Worm (Caenorhabditis elegans) whole organism, late embryonic: ENCODE measurements around the gene npp-18.

Experiments
- C38D4.7 ChIP-seq: fragments of 200-800 bp; sonication (Bioruptor generic); optimal IDR thresholded peaks from 2 replicates; lab custom pipeline; 2018; ENCODE audit warnings: mild to moderate bottlenecking, missing genetic modification characterization, moderate library complexity, missing compliant biosample characterization
- F13H6.1 ChIP-seq: sonication (generic microtip); optimal IDR thresholded peaks from 2 replicates; lab custom pipeline; 2016; ENCODE audit warnings: missing genetic modification characterization, missing compliant biosample characterization
- K02D7.2 ChIP-seq: sonication (generic microtip); optimal IDR thresholded peaks from 2 replicates; lab custom pipeline; 2017; ENCODE audit warnings: mild to moderate bottlenecking, missing genetic modification characterization, missing compliant biosample characterization
- K09A11.1 ChIP-seq: sonication (generic microtip); optimal IDR thresholded peaks from 2 replicates; lab custom pipeline; 2017; ENCODE audit warnings: antibody characterized with exemption, mild to moderate bottlenecking, missing genetic modification characterization, missing compliant biosample characterization; ENCODE audit not compliant: insufficient read depth
- T23F11.4 ChIP-seq: fragments of 200-800 bp; sonication (Bioruptor generic); optimal IDR thresholded peaks from 2 replicates; lab custom pipeline; 2018; ENCODE audit warnings: mild to moderate bottlenecking, missing genetic modification characterization, missing compliant biosample characterization
- ahr-1 ChIP-seq: sonication (generic microtip); optimal IDR thresholded peaks from 2 replicates; lab custom pipeline; 2016; ENCODE audit warnings: missing genetic modification characterization, missing compliant biosample characterization
- ceh-14 ChIP-seq: sonication (generic microtip); optimal IDR thresholded peaks from 2 replicates; lab custom pipeline; 2016; ENCODE audit warnings: missing genotype, missing genetic modification characterization, missing compliant biosample characterization
- ceh-2 ChIP-seq: sonication (generic microtip); optimal IDR thresholded peaks from 2 replicates; lab custom pipeline; 2016; ENCODE audit warnings: missing genotype, missing genetic modification characterization, missing compliant biosample characterization
- ceh-22 ChIP-seq: sonication (generic microtip); optimal IDR thresholded peaks from 2 replicates; lab custom pipeline; 2017; ENCODE audit warnings: missing biosample characterization, missing genetic modification characterization
- ceh-24 ChIP-seq: sonication (generic microtip); optimal IDR thresholded peaks from 2 replicates; lab custom pipeline; 2016; ENCODE audit warnings: mild to moderate bottlenecking, missing genetic modification characterization, missing compliant biosample characterization
- ceh-34 ChIP-seq: sonication (generic microtip); optimal IDR thresholded peaks from 2 replicates; lab custom pipeline; 2016; ENCODE audit warnings: mild to moderate bottlenecking, missing genetic modification characterization, missing compliant biosample characterization
- ceh-45 ChIP-seq: fragments of 200-800 bp; sonication (Bioruptor generic); IDR thresholded peaks from 2 replicates; pipeline ENCODE4 v1.3.6; 2022; ENCODE audit warnings: missing genetic modification reagents, missing genetic modification characterization, missing compliant biosample characterization
- ceh-6 ChIP-seq: fragments of 200-800 bp; sonication (Bioruptor generic); optimal IDR thresholded peaks from 2 replicates; lab custom pipeline; 2018; ENCODE audit warnings: mild to moderate bottlenecking, missing genetic modification characterization, missing compliant biosample characterization
- che-1 ChIP-seq: sonication (generic microtip); optimal IDR thresholded peaks from 2 replicates; lab custom pipeline; 2016; ENCODE audit warnings: mild to moderate bottlenecking, missing genetic modification characterization, missing compliant biosample characterization
- dmd-4 ChIP-seq: sonication (generic microtip); optimal IDR thresholded peaks from 2 replicates; lab custom pipeline; 2016; ENCODE audit warnings: borderline replicate concordance, missing genetic modification characterization, missing compliant biosample characterization
- dve-1 ChIP-seq: sonication (generic microtip); optimal IDR thresholded peaks from 2 replicates; lab custom pipeline; 2017; ENCODE audit warnings: antibody characterized with exemption, mild to moderate bottlenecking, missing genetic modification characterization, missing compliant biosample characterization
- elt-2 ChIP-seq: sonication (generic microtip); optimal IDR thresholded peaks from 2 replicates; lab custom pipeline; 2016; ENCODE audit warnings: missing genetic modification reagents, missing genetic modification characterization, missing compliant biosample characterization
- elt-4 ChIP-seq: sonication (generic microtip); optimal IDR thresholded peaks from 2 replicates; lab custom pipeline; 2016; ENCODE audit warnings: missing genetic modification characterization, missing compliant biosample characterization
- eyg-1 ChIP-seq: sonication (generic microtip); optimal IDR thresholded peaks from 2 replicates; lab custom pipeline; 2016; ENCODE audit warnings: missing genotype, missing genetic modification characterization, missing compliant biosample characterization
- fax-1 ChIP-seq: sonication (generic microtip); optimal IDR thresholded peaks from 2 replicates; lab custom pipeline; 2016; ENCODE audit warnings: missing genotype, missing genetic modification characterization, missing compliant biosample characterization
- fkh-6 ChIP-seq: sonication (generic microtip); optimal IDR thresholded peaks from 2 replicates; lab custom pipeline; 2016; ENCODE audit warnings: missing genetic modification characterization, missing compliant biosample characterization
- gmeb-2 ChIP-seq: sonication (generic microtip); optimal IDR thresholded peaks from 2 replicates; lab custom pipeline; 2016; ENCODE audit warnings: missing genetic modification characterization, inconsistent platforms, missing compliant biosample characterization
- hlh-30 ChIP-seq: sonication (generic microtip); optimal IDR thresholded peaks from 2 replicates; lab custom pipeline; 2017; ENCODE audit warnings: antibody characterized with exemption, missing genetic modification characterization, missing compliant biosample characterization; ENCODE audit not compliant: insufficient read depth
- madf-2 ChIP-seq: sonication (generic microtip); optimal IDR thresholded peaks from 2 replicates; lab custom pipeline; 2017; ENCODE audit warnings: missing genetic modification characterization, missing compliant biosample characterization
- nhr-11 ChIP-seq: fragments of 150-350 bp; optimal IDR thresholded peaks from 2 replicates; lab custom pipeline; 2014; ENCODE audit warnings: missing biosample characterization, missing genetic modification characterization
- nhr-232 ChIP-seq: sonication (generic microtip); optimal IDR thresholded peaks from 2 replicates; lab custom pipeline; 2016; ENCODE audit warnings: missing genetic modification characterization, missing compliant biosample characterization
- odd-2 ChIP-seq: sonication (generic microtip); optimal IDR thresholded peaks from 2 replicates; lab custom pipeline; 2017; ENCODE audit warnings: antibody characterized with exemption, mild to moderate bottlenecking, missing genetic modification characterization, missing compliant biosample characterization
- pag-3 ChIP-seq: sonication (generic microtip); optimal IDR thresholded peaks from 2 replicates; lab custom pipeline; 2016; ENCODE audit warnings: missing compliant biosample characterization, missing genetic modification characterization, borderline replicate concordance
- pat-9 ChIP-seq: fragments of 200-800 bp; sonication (Bioruptor generic); optimal IDR thresholded peaks from 2 replicates; lab custom pipeline; 2018; ENCODE audit warnings: mild to moderate bottlenecking, missing genetic modification characterization, moderate library complexity, missing compliant biosample characterization
- pha-2 ChIP-seq: sonication (generic microtip); optimal IDR thresholded peaks from 2 replicates; lab custom pipeline; 2017; ENCODE audit warnings: mild to moderate bottlenecking, missing genetic modification characterization, missing compliant biosample characterization
- rnt-1 ChIP-seq: sonication (generic microtip); optimal IDR thresholded peaks from 2 replicates; lab custom pipeline; 2016; ENCODE audit warnings: missing genetic modification characterization, missing compliant biosample characterization
- sox-2 ChIP-seq: fragments of 200-800 bp; sonication (Bioruptor generic); IDR thresholded peaks from 2 replicates; pipeline ENCODE4 v1.3.6; 2022; ENCODE audit warnings: missing genetic modification reagents, missing genetic modification characterization, missing compliant biosample characterization
- sox-4 ChIP-seq: sonication (generic microtip); optimal IDR thresholded peaks from 2 replicates; lab custom pipeline; 2017; ENCODE audit warnings: mild to moderate bottlenecking, missing genetic modification characterization, inconsistent platforms, missing compliant biosample characterization
- syd-9 ChIP-seq: sonication (generic microtip); optimal IDR thresholded peaks from 2 replicates; lab custom pipeline; 2016; ENCODE audit warnings: mild to moderate bottlenecking, missing genetic modification characterization, moderate library complexity, missing compliant biosample characterization
- tbx-2 ChIP-seq: sonication (generic microtip); optimal IDR thresholded peaks from 2 replicates; lab custom pipeline; 2016; ENCODE audit warnings: missing genetic modification characterization, missing compliant biosample characterization
- ttx-3 ChIP-seq: sonication (generic microtip); optimal IDR thresholded peaks from 2 replicates; lab custom pipeline; 2016; ENCODE audit warnings: missing genetic modification reagents, missing genetic modification characterization, missing compliant biosample characterization
- unc-3 ChIP-seq, 2 experiments: fragments of 200-800 bp in 1 of 2; sonication (Bioruptor generic) in 1 of 2; sonication (generic microtip) in 1 of 2; conservative IDR thresholded peaks in 1 of 2; optimal IDR thresholded peaks in 1 of 2; 2 replicates each; pipeline versions ENCODE4 v1.3.6 to Lab custom; 2016 to 2022; ENCODE audit warnings: missing compliant biosample characterization in 2 of 2, missing genetic modification characterization in 2 of 2, missing genetic modification reagents in 1 of 2
- unc-55 ChIP-seq: sonication (generic microtip); optimal IDR thresholded peaks from 2 replicates; lab custom pipeline; 2017; ENCODE audit warnings: missing biosample characterization, missing genetic modification reagents, missing genetic modification characterization
- unc-86 ChIP-seq: sonication (generic microtip); optimal IDR thresholded peaks from 2 replicates; lab custom pipeline; 2016; ENCODE audit warnings: missing genetic modification characterization, missing compliant biosample characterization
- zip-5 ChIP-seq: sonication (generic microtip); optimal IDR thresholded peaks from 2 replicates; lab custom pipeline; 2016; ENCODE audit warnings: missing genetic modification characterization, missing compliant biosample characterization
- ztf-16 ChIP-seq: sonication (generic microtip); optimal IDR thresholded peaks from 2 replicates; lab custom pipeline; 2017; ENCODE audit warnings: missing genetic modification characterization, missing compliant biosample characterization

Gene npp-18

DNA sequence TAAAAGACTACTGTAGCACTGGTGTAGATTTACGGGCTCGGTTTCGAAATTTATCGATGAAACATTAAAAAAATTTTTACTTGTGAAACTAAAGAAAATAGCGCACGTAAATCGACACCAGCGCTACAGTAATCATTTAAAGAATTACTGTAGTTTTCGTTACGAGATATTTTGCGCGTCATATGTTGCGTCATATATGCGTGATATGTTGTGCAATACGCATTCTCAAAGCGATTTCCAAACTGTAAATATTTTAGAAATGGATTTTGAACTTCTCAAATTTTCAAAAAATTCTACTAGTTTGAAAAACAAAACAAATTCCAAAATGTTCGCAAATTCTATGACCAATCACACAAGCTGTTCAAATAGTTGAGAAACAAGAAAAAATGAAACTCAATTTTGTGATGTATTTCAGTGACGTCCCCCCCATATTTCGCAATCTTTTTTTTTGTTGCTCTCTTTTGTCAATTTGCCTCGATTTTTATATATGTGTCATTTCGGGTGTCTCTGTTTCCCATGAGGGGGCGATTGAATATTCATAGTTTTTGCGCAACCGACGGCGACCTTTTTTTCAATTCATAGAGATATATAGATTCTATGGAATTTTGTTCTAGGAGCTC, 18.7 kb upstream of the npp-18 start:
- no peak for TF ChIP-seq pag-3 (tag; lab: Kevin White, UChicago)
- TF ChIP-seq sox-4 (tag; lab: Kevin White, UChicago), result no peak
- TF ChIP-seq odd-2 (tag; lab: Kevin White, UChicago), result no peak
- TF ChIP-seq madf-2, result no peak
- no peak for TF ChIP-seq syd-9 (tag; lab: Kevin White, UChicago)
- no peak for TF ChIP-seq ceh-34 (tag; lab: Kevin White, UChicago)
- TF ChIP-seq nhr-232 (tag; lab: Kevin White, UChicago), result no peak
- TF ChIP-seq ceh-24, result no peak
- TF ChIP-seq dve-1 (tag; lab: Kevin White, UChicago), result no peak
- TF ChIP-seq unc-55 (GFP tag; lab: Kevin White, UChicago), result no peak
- TF ChIP-seq che-1 (tag; lab: Kevin White, UChicago), result no peak
- TF ChIP-seq fax-1 (tag; lab: Kevin White, UChicago), result no peak
- no peak for TF ChIP-seq ahr-1
- TF ChIP-seq elt-4 (tag; lab: Kevin White, UChicago), result no peak
- TF ChIP-seq, all 69 proteins: peak for 0

DNA sequence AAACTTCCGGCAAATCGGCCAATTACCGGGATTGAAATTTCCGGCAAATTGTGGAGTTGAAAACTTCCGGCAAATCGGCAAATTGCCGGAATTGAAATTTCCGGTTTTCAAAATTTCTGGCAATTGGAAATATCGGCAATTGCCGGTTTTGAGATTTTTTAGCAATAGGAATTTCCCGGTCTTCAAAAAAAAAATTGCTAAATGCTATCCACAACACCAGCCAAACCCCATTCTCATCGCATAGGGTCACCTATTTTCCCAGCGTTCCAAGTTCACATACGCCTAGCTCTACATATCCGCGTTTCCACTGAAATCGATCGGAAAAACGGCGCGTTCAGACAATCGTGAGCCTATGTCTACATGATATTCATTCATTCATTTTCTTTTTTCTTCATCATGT, 11.2 kb upstream of the npp-18 start, which contains the start of gene F56A8.8:
F56A8.8 (plus strand) TSS at position 301 of the 400 bp plus-strand sequence.
- TF ChIP-seq sox-2 (GFP tag; lab: Robert Waterston, UW), result no peak
- no peak for TF ChIP-seq ceh-6 (GFP tag; lab: Kevin White, UChicago)
- TF ChIP-seq ttx-3 (tag; lab: Kevin White, UChicago), result no peak
- no peak for TF ChIP-seq syd-9 (tag; lab: Kevin White, UChicago)
- TF ChIP-seq unc-3 (GFP tag; conservative IDR thresholded peaks at IDR 0.05; lab: Robert Waterston, UW), result no peak
- no peak for TF ChIP-seq unc-3 (tag; optimal IDR thresholded peaks at IDR 0.05; lab: Kevin White, UChicago)
- no peak for TF ChIP-seq rnt-1 (tag; lab: Kevin White, UChicago)
- no peak for TF ChIP-seq fkh-6 (tag; lab: Kevin White, UChicago)
- no peak for TF ChIP-seq ztf-16
- TF ChIP-seq F13H6.1 (tag; lab: Kevin White, UChicago), result no peak
- no peak for TF ChIP-seq elt-4 (tag; lab: Kevin White, UChicago)
- no peak for TF ChIP-seq fax-1 (tag; lab: Kevin White, UChicago)
- TF ChIP-seq nhr-11 (tag; lab: Kevin White, UChicago), result no peak
- TF ChIP-seq ceh-22, result no peak
- no peak for TF ChIP-seq eyg-1 (tag; lab: Kevin White, UChicago)
- no peak for TF ChIP-seq gmeb-2 (tag; lab: Kevin White, UChicago)
- no peak for TF ChIP-seq T23F11.4 (GFP tag; lab: Kevin White, UChicago)
- TF ChIP-seq hlh-30 (tag; lab: Kevin White, UChicago), result no peak
- TF ChIP-seq, all 69 proteins: peak for 0

DNA sequence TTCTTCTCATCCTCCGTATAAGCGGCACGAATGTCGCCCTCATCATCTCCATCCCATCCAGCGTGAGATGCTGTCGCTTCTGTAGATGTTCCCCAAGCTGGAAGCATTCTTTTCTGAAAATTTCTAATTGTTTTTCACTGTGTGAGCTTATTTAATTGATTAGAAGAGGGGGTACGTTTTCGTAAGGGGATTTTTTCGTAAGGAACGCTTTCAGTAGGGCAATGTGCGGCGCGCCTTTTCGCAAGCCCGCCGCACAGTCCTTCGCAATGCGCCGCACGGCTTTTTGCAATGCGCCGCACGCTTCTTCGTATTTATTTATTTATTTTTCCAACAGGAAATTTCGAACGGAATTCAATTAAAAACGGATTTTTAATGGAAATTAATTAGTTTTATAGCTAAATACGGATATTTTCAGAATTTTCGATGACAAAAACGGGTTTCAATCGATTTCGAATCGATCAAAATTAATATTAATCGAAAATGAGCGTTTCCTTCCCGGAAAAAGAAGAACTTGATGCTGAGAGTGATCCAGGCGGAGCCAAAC, 3.6 kb upstream of the npp-18 start, which contains the start of gene set-25:
set-25 (minus strand) TSS at position 120 of the 544 bp plus-strand sequence.
- TF ChIP-seq C38D4.7 (GFP tag; lab: Kevin White, UChicago), result peak; percentile 22
- TF ChIP-seq ceh-2, result peak; percentile 59
- peak; percentile 48 for TF ChIP-seq ceh-14
- peak; percentile 27 for TF ChIP-seq fax-1 (tag; lab: Kevin White, UChicago)
- peak; percentile 47 for TF ChIP-seq elt-2
- peak; percentile 12 for TF ChIP-seq pha-2 (tag; lab: Kevin White, UChicago)
- TF ChIP-seq sox-4 (tag; lab: Kevin White, UChicago), result peak; percentile 19
- peak; percentile 48 for TF ChIP-seq tbx-2
- peak; percentile 33; the same call in 1 of the 2 replicates for TF ChIP-seq unc-3 (GFP tag; conservative IDR thresholded peaks at IDR 0.05; lab: Robert Waterston, UW)
- peak; percentile 8 for TF ChIP-seq unc-3 (tag; optimal IDR thresholded peaks at IDR 0.05; lab: Kevin White, UChicago)
- TF ChIP-seq ttx-3 (tag; lab: Kevin White, UChicago), result peak; percentile 52
- TF ChIP-seq zip-5 (tag; lab: Kevin White, UChicago), result peak; percentile 44
- TF ChIP-seq K02D7.2 (tag; lab: Kevin White, UChicago), result peak; percentile 71
- peak; percentile 30 for TF ChIP-seq ceh-34 (tag; lab: Kevin White, UChicago)
- TF ChIP-seq ztf-16, result peak; percentile 8
- peak; percentile 22 for TF ChIP-seq dmd-4 (tag; lab: Kevin White, UChicago)
- peak; percentile 45 for TF ChIP-seq K09A11.1 (tag; lab: Kevin White, UChicago)
- peak; percentile 50 for TF ChIP-seq unc-86 (tag; lab: Kevin White, UChicago)
- peak; percentile 34 for TF ChIP-seq pat-9 (tag; lab: Kevin White, UChicago)
- peak; percentile 48; the same call in 1 of the 2 replicates for TF ChIP-seq ceh-45 (GFP tag; lab: Robert Waterston, UW)
- TF ChIP-seq, all 69 proteins: peak for 19; not testable (repeated sequence) for 50
